Worm (Caenorhabditis elegans): ENCODE measurements around the gene nadk-2.

- TF ChIP-seq ama-1 (optimal IDR thresholded peaks at IDR 0.05) (no peak), hmg-4 (GFP tag; optimal IDR thresholded peaks at IDR 0.05) (no peak), hnd-1 (tag; optimal IDR thresholded peaks at IDR 0.05) (no peak), ceh-36 (tag; optimal IDR thresholded peaks at IDR 0.05) (no peak), tbx-37 (GFP tag; conservative IDR thresholded peaks at IDR 0.05) (no peak), sea-1 (GFP tag; conservative IDR thresholded peaks at IDR 0.05) (no peak), pes-1 (GFP tag; IDR thresholded peaks at IDR 0.05) (no peak), hmbx-1 (tag; optimal IDR thresholded peaks at IDR 0.05) (no peak), ets-7 (tag; optimal IDR thresholded peaks at IDR 0.05) (no peak)
Observed at ce11 chrII:12080015-12080414, 30.6 kb downstream of the nadk-2 start.
